Fruit fly (Drosophila melanogaster) whole organism, embryonic: Measurements from ENCODE around the gene CG2533.
A peak's percentile ranks its signal among the peaks of the same experiment; 100 is the strongest.

Experiments
- Bgb ChIP-seq: fragments of 200-800 bp; sonication (Bioruptor generic); IDR thresholded peaks from 2 replicates; pipeline ENCODE4 v1.3.6; 2022; ENCODE audit warnings: missing biosample characterization, missing genetic modification characterization; ENCODE audit not compliant: partially characterized antibody
- Blimp-1 ChIP-seq: fragments of 200-800 bp; sonication (Bioruptor generic); optimal IDR thresholded peaks from 3 replicates; lab custom pipeline; 2018; ENCODE audit warnings: missing biosample characterization, missing genetic modification characterization, mild to moderate bottlenecking, moderate library complexity, missing genetic modification reagents
- CG10979 ChIP-seq: fragments of 200-800 bp; sonication (Bioruptor generic); optimal IDR thresholded peaks from 2 replicates; lab custom pipeline; 2018; ENCODE audit warnings: missing biosample characterization, mild to moderate bottlenecking, missing genetic modification characterization, moderate library complexity
- CG11504 ChIP-seq: fragments of 200-800 bp; sonication (Bioruptor generic); optimal IDR thresholded peaks from 3 replicates; lab custom pipeline; 2019; ENCODE audit warnings: missing biosample characterization, mild to moderate bottlenecking, missing genetic modification characterization, moderate library complexity
- CG12155 ChIP-seq: fragments of 200-800 bp; sonication (Bioruptor generic); optimal IDR thresholded peaks from 3 replicates; lab custom pipeline; 2016; ENCODE audit warnings: missing biosample characterization, missing genetic modification characterization
- CG13296 ChIP-seq: fragments of 200-800 bp; sonication (Bioruptor generic); optimal IDR thresholded peaks from 3 replicates; lab custom pipeline; 2018; ENCODE audit warnings: missing biosample characterization, mild to moderate bottlenecking, missing genetic modification characterization
- CG13424 ChIP-seq: fragments of 200-800 bp; sonication (Bioruptor generic); optimal IDR thresholded peaks from 2 replicates; lab custom pipeline; 2019; ENCODE audit warnings: missing biosample characterization, mild to moderate bottlenecking, missing genetic modification characterization, moderate library complexity
- CG13624 ChIP-seq: fragments of 200-800 bp; sonication (Bioruptor generic); optimal IDR thresholded peaks from 2 replicates; lab custom pipeline; 2016; ENCODE audit warnings: missing biosample characterization, missing genetic modification characterization
- CG13775 ChIP-seq: fragments of 200-800 bp; sonication (Bioruptor generic); optimal IDR thresholded peaks from 3 replicates; lab custom pipeline; 2017; ENCODE audit warnings: missing biosample characterization, mild to moderate bottlenecking, missing genetic modification characterization
- CG15514 ChIP-seq: fragments of 200-800 bp; sonication (Bioruptor generic); optimal IDR thresholded peaks from 3 replicates; lab custom pipeline; 2017; ENCODE audit warnings: missing biosample characterization, missing genetic modification characterization, mild to moderate bottlenecking, moderate library complexity, missing genetic modification reagents
- CG17186 ChIP-seq: fragments of 200-800 bp; sonication (Bioruptor generic); optimal IDR thresholded peaks from 3 replicates; lab custom pipeline; 2017; ENCODE audit warnings: missing biosample characterization, missing genetic modification reagents, missing genetic modification characterization
- CG2120 ChIP-seq: fragments of 200-800 bp; sonication (Bioruptor generic); optimal IDR thresholded peaks from 3 replicates; lab custom pipeline; 2016; ENCODE audit warnings: missing biosample characterization, missing genetic modification characterization
- CG31224 ChIP-seq: fragments of 200-800 bp; sonication (Bioruptor generic); IDR thresholded peaks from 2 replicates; pipeline ENCODE4 v1.3.6; 2022; ENCODE audit warnings: missing biosample characterization, missing genetic modification characterization
- CG31365 ChIP-seq: fragments of 200-800 bp; sonication (Bioruptor generic); optimal IDR thresholded peaks from 2 replicates; lab custom pipeline; 2018; ENCODE audit warnings: missing biosample characterization, mild to moderate bottlenecking, missing genetic modification characterization
- CG3995 ChIP-seq: fragments of 200-800 bp; sonication (Bioruptor generic); optimal IDR thresholded peaks from 3 replicates; lab custom pipeline; 2016; ENCODE audit warnings: missing biosample characterization, missing genetic modification characterization
- CG4404 ChIP-seq: fragments of 200-800 bp; sonication (Bioruptor generic); IDR thresholded peaks from 2 replicates; pipeline ENCODE4 v1.3.6; 2022; ENCODE audit warnings: missing biosample characterization, missing genetic modification characterization
- CG4617 ChIP-seq: fragments of 200-800 bp; sonication (Bioruptor generic); optimal IDR thresholded peaks from 3 replicates; lab custom pipeline; 2016; ENCODE audit warnings: missing biosample characterization, missing genetic modification characterization, borderline replicate concordance
- CG5953 ChIP-seq: fragments of 200-800 bp; sonication (Bioruptor generic); IDR thresholded peaks from 2 replicates; pipeline ENCODE4 v1.3.6; 2022; ENCODE audit warnings: missing biosample characterization, missing genetic modification characterization
- CG6254 ChIP-seq: fragments of 200-800 bp; sonication (Bioruptor generic); optimal IDR thresholded peaks from 3 replicates; lab custom pipeline; 2017; ENCODE audit warnings: mild to moderate bottlenecking, missing biosample characterization, missing genetic modification reagents, missing genetic modification characterization
- CG6689 ChIP-seq: fragments of 200-800 bp; sonication (Bioruptor generic); IDR thresholded peaks from 2 replicates; pipeline ENCODE4 v1.3.6; 2022; ENCODE audit warnings: missing biosample characterization, missing genetic modification characterization
- CG8359 ChIP-seq: fragments of 200-800 bp; sonication (Bioruptor generic); optimal IDR thresholded peaks from 2 replicates; lab custom pipeline; 2017; ENCODE audit warnings: missing biosample characterization, mild to moderate bottlenecking, missing genetic modification characterization, borderline replicate concordance
- E2f2 ChIP-seq: fragments of 200-800 bp; sonication (Bioruptor generic); IDR thresholded peaks from 2 replicates; pipeline ENCODE4 v1.3.6; 2022; ENCODE audit warnings: missing biosample characterization, missing genetic modification characterization
- MBD-R2 ChIP-seq: fragments of 200-800 bp; sonication (Bioruptor generic); IDR thresholded peaks from 2 replicates; pipeline ENCODE4 v1.3.6; 2022; ENCODE audit warnings: missing biosample characterization, missing genetic modification characterization
- Med ChIP-seq: fragments of 200-800 bp; sonication (Bioruptor generic); peaks from one replicate; lab custom pipeline; 2016; ENCODE audit warnings: missing biosample characterization, missing genetic modification characterization, mild to moderate bottlenecking, inconsistent platforms, moderate library complexity
- Mes4 ChIP-seq: fragments of 200-800 bp; sonication (Bioruptor generic); optimal IDR thresholded peaks from 2 replicates; lab custom pipeline; 2016; ENCODE audit warnings: missing biosample characterization, missing genetic modification characterization
- Sin3A ChIP-seq: fragments of >200 bp; optimal IDR thresholded peaks from 2 replicates; lab custom pipeline; 2018
- Sox102F ChIP-seq: fragments of 200-800 bp; sonication (Bioruptor generic); optimal IDR thresholded peaks from 2 replicates; lab custom pipeline; 2018; ENCODE audit warnings: missing biosample characterization, mild to moderate bottlenecking, missing genetic modification characterization, moderate library complexity
- Trl ChIP-seq, 3 experiments: fragments of >200 bp in 2 of 3; fragments of 200-800 bp in 1 of 3; sonication (Bioruptor generic) in 1 of 3; optimal IDR thresholded peaks; 2 replicates in 1 of 3; 3 replicates in 2 of 3; lab custom pipeline; 2016 to 2017; ENCODE audit warnings: missing biosample characterization in 1 of 3, missing genetic modification characterization in 1 of 3
- amos ChIP-seq: fragments of 200-800 bp; sonication (Bioruptor generic); IDR thresholded peaks from 2 replicates; pipeline ENCODE4 v1.3.6; 2022; ENCODE audit warnings: missing biosample characterization, missing genetic modification characterization; ENCODE audit not compliant: partially characterized antibody
- ap ChIP-seq: fragments of 200-800 bp; sonication (Bioruptor generic); IDR thresholded peaks from 2 replicates; pipeline ENCODE4 v1.3.6; 2022; ENCODE audit warnings: missing biosample characterization, missing genetic modification characterization
- btn ChIP-seq: fragments of 200-800 bp; sonication (Bioruptor generic); optimal IDR thresholded peaks from 2 replicates; lab custom pipeline; 2016; ENCODE audit warnings: missing biosample characterization, missing genetic modification characterization
- chm ChIP-seq: fragments of 200-800 bp; sonication (Bioruptor generic); IDR thresholded peaks from 2 replicates; pipeline ENCODE4 v1.3.6; 2022; ENCODE audit warnings: missing biosample characterization, missing genetic modification characterization
- dimm ChIP-seq: fragments of 200-800 bp; sonication (Bioruptor generic); IDR thresholded peaks from 2 replicates; pipeline ENCODE4 v1.3.6; 2022; ENCODE audit warnings: missing biosample characterization, missing genetic modification characterization
- dpn ChIP-seq, 2 experiments: fragments of 200-800 bp; sonication (Bioruptor generic); optimal IDR thresholded peaks; 3 replicates each; lab custom pipeline; 2016; ENCODE audit warnings: missing biosample characterization in 2 of 2, missing genetic modification characterization in 2 of 2
- ems ChIP-seq: fragments of 200-800 bp; sonication (Bioruptor generic); optimal IDR thresholded peaks from 3 replicates; lab custom pipeline; 2016; ENCODE audit warnings: missing biosample characterization, missing genetic modification characterization
- ewg ChIP-seq: fragments of 200-800 bp; sonication (Bioruptor generic); optimal IDR thresholded peaks from 3 replicates; lab custom pipeline; 2017; ENCODE audit warnings: mild to moderate bottlenecking, missing biosample characterization, missing genetic modification reagents, missing genetic modification characterization
- gsb-n ChIP-seq: fragments of 200-800 bp; sonication (Bioruptor generic); optimal IDR thresholded peaks from 3 replicates; lab custom pipeline; 2018; ENCODE audit warnings: missing biosample characterization, mild to moderate bottlenecking, missing genetic modification characterization
- hth ChIP-seq: fragments of >200 bp; optimal IDR thresholded peaks from 2 replicates; lab custom pipeline; 2017; ENCODE audit warnings: inconsistent platforms
- jumu ChIP-seq: fragments of 200-800 bp; sonication (Bioruptor generic); optimal IDR thresholded peaks from 3 replicates; lab custom pipeline; 2016; ENCODE audit warnings: missing biosample characterization, missing genetic modification characterization
- lbe ChIP-seq: fragments of 200-800 bp; sonication (Bioruptor generic); optimal IDR thresholded peaks from 2 replicates; lab custom pipeline; 2016; ENCODE audit warnings: missing biosample characterization, mild to moderate bottlenecking, missing genetic modification characterization
- lilli ChIP-seq: fragments of 200-800 bp; sonication (Bioruptor generic); optimal IDR thresholded peaks from 3 replicates; lab custom pipeline; 2016; ENCODE audit warnings: missing biosample characterization, missing genetic modification characterization
- lmd ChIP-seq: fragments of 200-800 bp; sonication (Bioruptor generic); IDR thresholded peaks from 2 replicates; pipeline ENCODE4 v1.3.6; 2022; ENCODE audit warnings: missing biosample characterization, missing genetic modification characterization
- nerfin-1 ChIP-seq: fragments of 200-800 bp; sonication (Bioruptor generic); optimal IDR thresholded peaks from 3 replicates; lab custom pipeline; 2019; ENCODE audit warnings: missing biosample characterization, mild to moderate bottlenecking, missing genetic modification characterization, moderate library complexity
- slbo ChIP-seq: fragments of 200-800 bp; sonication (Bioruptor generic); IDR thresholded peaks from 2 replicates; pipeline ENCODE4 v1.3.6; 2022; ENCODE audit warnings: missing biosample characterization, missing genetic modification characterization
- ssp ChIP-seq: fragments of 200-800 bp; sonication (Bioruptor generic); IDR thresholded peaks from 2 replicates; pipeline ENCODE4 v1.3.6; 2022; ENCODE audit warnings: missing biosample characterization, missing genetic modification characterization
- trem ChIP-seq: fragments of 200-800 bp; optimal IDR thresholded peaks from 3 replicates; lab custom pipeline; 2019; ENCODE audit warnings: missing biosample characterization, mild to moderate bottlenecking, missing genetic modification characterization, moderate library complexity
- unc-4 ChIP-seq: fragments of 200-800 bp; sonication (Bioruptor generic); IDR thresholded peaks from 2 replicates; pipeline ENCODE4 v1.3.6; 2022; ENCODE audit warnings: missing biosample characterization, missing genetic modification characterization; ENCODE audit not compliant: partially characterized antibody
- zen ChIP-seq: fragments of 200-800 bp; sonication (Bioruptor generic); optimal IDR thresholded peaks from 3 replicates; lab custom pipeline; 2018; ENCODE audit warnings: missing biosample characterization, mild to moderate bottlenecking, missing genetic modification characterization, moderate library complexity

The CG2533 gene

DNA sequence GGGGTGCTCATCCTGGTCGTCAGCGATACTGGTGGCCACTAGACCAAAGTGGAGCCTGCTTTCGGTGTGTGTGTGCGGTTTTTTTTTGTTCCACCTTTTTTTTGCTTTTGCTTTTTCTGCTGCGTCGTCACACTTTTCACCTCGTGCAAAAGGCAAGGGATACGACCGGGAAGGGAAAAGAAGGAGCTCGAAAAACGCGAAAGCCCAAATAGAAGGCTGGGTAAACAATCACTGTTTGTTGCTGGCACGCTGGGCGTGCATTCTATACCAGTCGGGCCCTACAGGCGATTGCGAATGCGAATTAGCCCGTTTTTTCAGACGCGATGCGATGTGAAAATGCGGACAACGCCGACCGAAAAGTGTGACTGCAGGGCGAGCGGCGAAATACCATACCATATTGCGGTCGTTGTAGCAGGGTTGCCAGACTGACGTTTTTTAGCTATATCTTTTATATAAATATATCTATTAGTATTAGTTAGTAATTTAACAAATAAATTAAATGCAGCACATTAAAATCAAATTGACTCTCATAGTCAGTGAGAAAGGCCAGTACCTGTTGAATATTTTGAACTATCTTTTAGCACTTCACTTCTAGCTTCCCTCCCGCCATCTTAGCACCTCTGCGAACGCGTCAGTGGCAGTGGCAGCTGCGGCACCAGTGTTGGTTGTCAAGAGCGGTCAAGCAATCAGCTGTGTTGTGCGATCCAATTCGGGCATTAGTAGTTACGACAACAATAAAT, 33.9 kb downstream of the CG2533 start, which contains the start of the genes Polr2A and CG11699 (continued):
- no peak for TF ChIP-seq Sox102F
- peak; percentile 40 for TF ChIP-seq zen (tag; lab: Kevin White, UChicago)
- peak; percentile 42 for TF ChIP-seq CG3995 (GFP tag; lab: Kevin White, UChicago)
- TF ChIP-seq chm (GFP tag; lab: Robert Waterston, UW): no peak
- TF ChIP-seq unc-4: 0 out of 2 replicates have a peak, but pooled peaks have one; percentile 18
- peak; percentile 54; the same call in 1 of the 2 replicates for TF ChIP-seq lmd (GFP tag; lab: Robert Waterston, UW)
- TF ChIP-seq CG11504 (tag; lab: Kevin White, UChicago): no peak
- TF ChIP-seq CG13775 (GFP tag; lab: Kevin White, UChicago): peak; percentile 64
- peak; percentile 31 for TF ChIP-seq CG2120 (GFP tag; lab: Kevin White, UChicago)
- TF ChIP-seq CG31224 (GFP tag; lab: Robert Waterston, UW): peak; percentile 50; the same call in 1 of the 2 replicates
- peak; percentile 34 for TF ChIP-seq nerfin-1 (tag; lab: Kevin White, UChicago)
- TF ChIP-seq CG15514 (GFP tag; lab: Kevin White, UChicago): peak; percentile 70
- TF ChIP-seq dpn (GFP tag; optimal IDR thresholded peaks at IDR 0.05; lab: Kevin White, UChicago): peak in 1 of 2 experiments; percentile 45
- peak; percentile 8 for TF ChIP-seq CG13296
- peak; percentile 44 for TF ChIP-seq lbe (GFP tag; lab: Kevin White, UChicago)
- peak; percentile 42 for TF ChIP-seq CG4617
- peak; percentile 60 for TF ChIP-seq CG13424 (tag; lab: Kevin White, UChicago)
- no peak for TF ChIP-seq dimm
- TF ChIP-seq CG8359 (GFP tag; lab: Kevin White, UChicago): peak; percentile 5
- peak; percentile 54 for TF ChIP-seq gsb-n (tag; lab: Kevin White, UChicago)
- no peak for TF ChIP-seq CG13624
- TF ChIP-seq ap (GFP tag; lab: Robert Waterston, UW): no peak
- peak; percentile 62; the same call in 1 of the 2 replicates for TF ChIP-seq slbo (GFP tag; lab: Robert Waterston, UW)
- TF ChIP-seq ssp: peak; percentile 32; the same call in 1 of the 2 replicates
- no peak for TF ChIP-seq btn (GFP tag; lab: Kevin White, UChicago)
- no peak for TF ChIP-seq Blimp-1 (GFP tag; lab: Kevin White, UChicago)
- TF ChIP-seq amos (GFP tag; lab: Robert Waterston, UW): peak; percentile 27; the same call in 1 of the 2 replicates
- TF ChIP-seq E2f2 (GFP tag; lab: Robert Waterston, UW): peak; percentile 56
- TF ChIP-seq trem: peak; percentile 63
- TF ChIP-seq Mes4 (GFP tag; lab: Kevin White, UChicago): no peak
- no peak for TF ChIP-seq CG6689 (GFP tag; lab: Robert Waterston, UW)
- peak; percentile 34 for TF ChIP-seq jumu (GFP tag; lab: Kevin White, UChicago)
- peak; percentile 8 for TF ChIP-seq CG6254 (GFP tag; lab: Kevin White, UChicago)
- peak; percentile 38 for TF ChIP-seq CG17186 (GFP tag; lab: Kevin White, UChicago)
- peak; percentile 25; the same call in 1 of the 2 replicates for TF ChIP-seq CG4404 (GFP tag; lab: Robert Waterston, UW)
- peak; percentile 45 for TF ChIP-seq CG12155 (GFP tag; lab: Kevin White, UChicago)
- TF ChIP-seq CG10979 (tag; lab: Kevin White, UChicago): peak; percentile 18
- peak; percentile 81 for TF ChIP-seq Sin3A
- no peak for TF ChIP-seq hth
- TF ChIP-seq CG31365 (tag; lab: Kevin White, UChicago): no peak
- TF ChIP-seq MBD-R2 (GFP tag; lab: Robert Waterston, UW): peak; percentile 81
- peak; percentile 5 for TF ChIP-seq ems (GFP tag; lab: Kevin White, UChicago)
- TF ChIP-seq ewg (GFP tag; lab: Kevin White, UChicago): peak; percentile 21
- no peak for TF ChIP-seq Trl (optimal IDR thresholded peaks at IDR 0.05; lab: Kevin White, UChicago)
- peak; percentile 6 for TF ChIP-seq Trl (GFP tag; optimal IDR thresholded peaks at IDR 0.05; lab: Kevin White, UChicago)
- peak; percentile 42 for TF ChIP-seq Med (GFP tag; lab: Kevin White, UChicago)
- TF ChIP-seq CG5953 (GFP tag; lab: Robert Waterston, UW): no peak
- peak; percentile 31; the same call in 1 of the 2 replicates for TF ChIP-seq Bgb (GFP tag; lab: Robert Waterston, UW)
- TF ChIP-seq lilli (GFP tag; lab: Kevin White, UChicago): peak; percentile 41
